Worm (Caenorhabditis elegans): ENCODE measurements around the gene srt-14.
"Not testable (repeated sequence)": the region's sequence is repeated elsewhere in the genome, so short reads cannot be mapped to it uniquely, and the experiment has no call there.

Gene srt-14

ce11 chrV:4256474-4256873 is at the start of gene srt-14:
Gene srt-14 (minus strand): TSS chrV:4256574.
- TF ChIP-seq unc-62 (GFP tag; optimal IDR thresholded peaks at IDR 0.05), result no peak

ce11 chrV:4304240-4304639 is 47.9 kb upstream of the srt-14 start:
- no peak for TF ChIP-seq unc-62 (GFP tag; optimal IDR thresholded peaks at IDR 0.05)

- TF ChIP-seq unc-62 (GFP tag; optimal IDR thresholded peaks at IDR 0.05), result no peak
These were observed 47.4 kb upstream of the srt-14 start for ce11 chrV:4303793-4304192.

- no peak for TF ChIP-seq unc-62 (GFP tag; optimal IDR thresholded peaks at IDR 0.05)
These were observed 46.5 kb upstream of the srt-14 start for ce11 chrV:4302842-4303241.

- TF ChIP-seq unc-62 (GFP tag; optimal IDR thresholded peaks at IDR 0.05), result no peak
These were observed 43.4 kb upstream of the srt-14 start, which contains the start of gene ZC132.3 for ce11 chrV:4299741-4300140. Gene ZC132.3 (minus strand): TSS chrV:4299841.

ce11 chrV:4298579-4298978 is 42.2 kb upstream of the srt-14 start, which contains the start of gene ZC132.11:
Gene ZC132.11 (minus strand): TSS chrV:4298679.
- TF ChIP-seq unc-62 (GFP tag; optimal IDR thresholded peaks at IDR 0.05), result no peak

- TF ChIP-seq unc-62 (GFP tag; optimal IDR thresholded peaks at IDR 0.05), result no peak
These were observed 39.5 kb upstream of the srt-14 start, which contains the start of gene F47D2.11 for ce11 chrV:4295920-4296319. Gene F47D2.11 (minus strand): TSS chrV:4296020.

- TF ChIP-seq unc-62 (GFP tag; optimal IDR thresholded peaks at IDR 0.05), result not testable (repeated sequence)
These were observed 37.1 kb upstream of the srt-14 start, which contains the start of gene srh-194 for ce11 chrV:4293425-4293824. Gene srh-194 (minus strand): TSS chrV:4293525.

- not testable (repeated sequence) for TF ChIP-seq unc-62 (GFP tag; optimal IDR thresholded peaks at IDR 0.05)
These were observed 33.7 kb upstream of the srt-14 start, which contains the start of gene srh-193 for ce11 chrV:4290093-4290492. Gene srh-193 (minus strand): TSS chrV:4290193.

ce11 chrV:4284737-4285136 is 28.4 kb upstream of the srt-14 start, which contains the start of gene srt-19:
Gene srt-19 (plus strand): TSS chrV:4285037.
- TF ChIP-seq unc-62 (GFP tag; optimal IDR thresholded peaks at IDR 0.05), result not testable (repeated sequence)

- TF ChIP-seq unc-62 (GFP tag; optimal IDR thresholded peaks at IDR 0.05), result not testable (repeated sequence)
These were observed 25.3 kb upstream of the srt-14 start, which contains the start of gene srt-37 for ce11 chrV:4281699-4282098. Gene srt-37 (minus strand): TSS chrV:4281799.

ce11 chrV:4278735-4279134 is 22.4 kb upstream of the srt-14 start, which contains the start of gene srt-20:
Gene srt-20 (minus strand): TSS chrV:4278835.
- TF ChIP-seq unc-62 (GFP tag; optimal IDR thresholded peaks at IDR 0.05), result not testable (repeated sequence)

ce11 chrV:4273372-4273771 is 17.0 kb upstream of the srt-14 start:
- no peak for TF ChIP-seq unc-62 (GFP tag; optimal IDR thresholded peaks at IDR 0.05)

ce11 chrV:4271258-4271657 is 14.9 kb upstream of the srt-14 start, which contains the start of gene srt-38:
Gene srt-38 (minus strand): TSS chrV:4271358.
- TF ChIP-seq unc-62 (GFP tag; optimal IDR thresholded peaks at IDR 0.05), result not testable (repeated sequence)

- TF ChIP-seq unc-62 (GFP tag; optimal IDR thresholded peaks at IDR 0.05), result not testable (repeated sequence)
These were observed 11.8 kb upstream of the srt-14 start, which contains the start of gene srt-36 for ce11 chrV:4268213-4268612. Gene srt-36 (minus strand): TSS chrV:4268313.

ce11 chrV:4264516-4264915 is 8.1 kb upstream of the srt-14 start, which contains the start of gene srt-35:
Gene srt-35 (minus strand): TSS chrV:4264616.
- TF ChIP-seq unc-62 (GFP tag; optimal IDR thresholded peaks at IDR 0.05), result no peak

- TF ChIP-seq unc-62 (GFP tag; optimal IDR thresholded peaks at IDR 0.05), result no peak
These were observed 5.0 kb upstream of the srt-14 start for ce11 chrV:4261385-4261784.
